Worm (Caenorhabditis elegans): Measurements from ENCODE around the gene ctbp-1.

The ctbp-1 gene

DNA sequence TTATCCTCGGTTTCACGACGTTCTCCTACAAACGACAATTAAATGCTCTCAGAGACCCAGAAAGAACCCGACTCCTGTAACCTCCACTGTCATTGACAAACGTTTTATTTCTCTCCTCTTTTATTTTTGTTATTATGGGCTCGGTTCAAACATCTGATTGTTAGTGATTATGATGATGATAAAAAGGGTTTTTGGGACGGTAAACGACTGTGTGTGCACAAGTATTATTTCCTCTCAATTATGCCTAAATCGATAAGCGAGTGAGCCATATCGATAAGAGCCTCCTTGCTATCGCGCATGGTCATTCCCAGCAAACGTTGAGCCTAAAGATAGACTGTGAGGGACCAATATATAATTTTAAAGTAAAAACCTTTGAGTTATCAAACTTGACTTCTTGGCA, 30.7 kb upstream of the ctbp-1 start:
- TF ChIP-seq lin-32 (GFP tag; optimal IDR thresholded peaks at IDR 0.05) (no peak), elt-3 (tag; optimal IDR thresholded peaks at IDR 0.05) (no peak), nhr-2 (tag; optimal IDR thresholded peaks at IDR 0.05) (no peak), zip-8 (tag; optimal IDR thresholded peaks at IDR 0.05) (no peak), unc-120 (tag; optimal IDR thresholded peaks at IDR 0.05; ENCODE audit: poor library complexity, severe bottlenecking) (no peak), ztf-11 (tag; optimal IDR thresholded peaks at IDR 0.05) (no peak), pha-4 (tag; optimal IDR thresholded peaks at IDR 0.05) (no peak), nhr-237 (tag; optimal IDR thresholded peaks at IDR 0.05) (no peak), ceh-39 (tag; optimal IDR thresholded peaks at IDR 0.05) (no peak), tbx-8 (GFP tag; optimal IDR thresholded peaks at IDR 0.05) (no peak), sptf-1 (tag; optimal IDR thresholded peaks at IDR 0.05) (no peak), ceh-83 (GFP tag; optimal IDR thresholded peaks at IDR 0.05) (no peak), nhr-76 (tag; optimal IDR thresholded peaks at IDR 0.05) (no peak), mep-1 (tag; optimal IDR thresholded peaks at IDR 0.05) (no peak), unc-39 (tag; optimal IDR thresholded peaks at IDR 0.05) (no peak)

DNA sequence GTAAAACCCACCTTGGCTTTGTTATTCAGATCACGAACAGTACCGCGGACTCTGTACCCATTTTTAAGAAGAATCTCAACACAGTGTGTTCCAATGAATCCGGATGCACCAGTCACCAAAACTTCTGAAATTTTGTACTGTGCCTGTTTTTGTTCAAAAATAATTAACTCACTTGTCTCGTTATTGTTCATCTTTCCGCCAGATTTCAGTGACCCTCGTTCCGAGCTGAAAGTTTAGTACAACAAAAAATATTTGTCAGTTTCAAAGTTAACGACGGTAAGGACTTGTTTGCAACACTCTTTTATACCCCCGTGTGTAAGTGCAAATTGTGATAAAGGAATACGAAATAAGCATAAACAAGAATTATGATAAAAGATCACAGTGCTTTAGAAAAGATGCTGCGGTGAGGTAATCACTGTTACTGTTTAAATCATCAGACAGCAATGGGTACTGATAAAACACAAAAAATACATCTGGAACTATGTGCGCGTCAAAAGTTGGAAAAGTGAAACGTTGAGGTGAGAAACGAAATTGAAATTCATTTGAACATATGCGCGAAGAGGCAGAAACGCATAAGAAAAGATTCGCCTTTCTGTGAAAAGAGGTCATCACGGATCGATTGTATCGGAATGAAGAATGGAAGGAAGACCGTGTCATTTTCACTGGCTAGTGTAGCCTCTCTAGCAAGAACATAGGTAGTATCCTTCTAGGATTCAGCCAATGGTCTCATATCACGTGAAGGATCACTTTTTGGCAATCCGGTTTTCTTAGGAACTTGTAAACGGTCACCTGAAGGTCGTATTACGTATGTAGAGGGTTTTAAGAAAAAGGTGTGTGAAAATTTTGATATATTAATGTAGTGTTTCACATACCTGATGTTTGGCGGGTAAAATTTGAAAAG, 27.7 kb upstream of the ctbp-1 start, which contains the start of gene F13D11.4:
TSS of gene F13D11.4 (minus strand) at position 225 of the 901 bp plus-strand sequence.
- TF ChIP-seq ztf-11 (tag; optimal IDR thresholded peaks at IDR 0.05), result no peak
- TF ChIP-seq ham-2 (GFP tag; optimal IDR thresholded peaks at IDR 0.05), result no peak
- no peak for TF ChIP-seq unc-62 (GFP tag; optimal IDR thresholded peaks at IDR 0.05)
- TF ChIP-seq drap-1 (GFP tag; optimal IDR thresholded peaks at IDR 0.05), result no peak
- TF ChIP-seq lin-32 (GFP tag; optimal IDR thresholded peaks at IDR 0.05), result no peak
- no peak for TF ChIP-seq elt-1 (tag; optimal IDR thresholded peaks at IDR 0.05; ENCODE audit: borderline replicate concordance, insufficient read depth)

DNA sequence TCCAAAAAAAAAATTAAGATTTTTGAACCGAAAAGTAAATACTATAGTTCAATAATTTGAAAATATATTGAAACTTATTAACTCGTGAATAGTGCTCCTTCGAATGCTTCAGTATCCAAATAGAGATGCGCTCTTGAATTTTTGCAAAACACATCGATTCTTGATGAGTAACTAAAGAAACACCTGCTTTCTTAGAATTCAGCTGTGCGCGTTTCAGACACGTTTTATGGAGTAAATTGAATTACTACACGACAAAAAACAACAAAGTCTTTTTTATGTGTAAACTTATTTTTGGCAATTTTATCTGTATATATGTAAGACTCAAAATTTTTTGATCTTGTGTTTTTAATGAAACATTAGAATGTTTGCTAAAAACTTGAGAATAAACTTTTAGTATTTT, 26.0 kb upstream of the ctbp-1 start:
- TF ChIP-seq sem-2 (GFP tag; optimal IDR thresholded peaks at IDR 0.05), result no peak
- no peak for TF ChIP-seq blmp-1 (tag; optimal IDR thresholded peaks at IDR 0.05)
- TF ChIP-seq zip-8 (tag; optimal IDR thresholded peaks at IDR 0.05), result no peak
- TF ChIP-seq mep-1 (tag; optimal IDR thresholded peaks at IDR 0.05), result no peak
- TF ChIP-seq sptf-1 (tag; optimal IDR thresholded peaks at IDR 0.05), result no peak
- no peak for TF ChIP-seq elt-1 (tag; optimal IDR thresholded peaks at IDR 0.05; ENCODE audit: borderline replicate concordance, insufficient read depth)
- no peak for TF ChIP-seq unc-62 (GFP tag; optimal IDR thresholded peaks at IDR 0.05)
- TF ChIP-seq nhr-76 (tag; optimal IDR thresholded peaks at IDR 0.05), result no peak
- TF ChIP-seq mls-2 (tag; optimal IDR thresholded peaks at IDR 0.05), result no peak

DNA sequence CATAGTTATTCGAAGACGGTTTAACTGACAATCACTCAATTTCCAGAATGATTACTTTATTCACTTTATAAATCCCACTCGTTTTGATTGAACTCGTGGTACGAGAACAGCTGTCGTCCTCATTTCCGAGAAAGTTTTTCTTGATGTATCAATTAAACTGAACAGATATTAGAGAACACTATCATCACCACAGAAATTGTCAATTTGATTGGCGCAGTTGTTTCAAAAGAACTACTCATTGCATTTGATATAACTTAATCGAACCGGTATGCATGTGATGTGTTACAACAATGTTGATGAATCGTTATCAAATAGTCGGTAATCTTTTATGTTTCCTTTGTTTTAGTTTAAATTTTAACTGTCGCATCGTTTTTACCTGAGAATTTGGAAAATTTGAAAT, 25.5 kb upstream of the ctbp-1 start:
- TF ChIP-seq unc-62 (GFP tag; optimal IDR thresholded peaks at IDR 0.05) (peak; percentile 83), hlh-1 (tag; optimal IDR thresholded peaks at IDR 0.05) (peak; percentile 95), nhr-12 (tag; optimal IDR thresholded peaks at IDR 0.05) (no peak)

DNA sequence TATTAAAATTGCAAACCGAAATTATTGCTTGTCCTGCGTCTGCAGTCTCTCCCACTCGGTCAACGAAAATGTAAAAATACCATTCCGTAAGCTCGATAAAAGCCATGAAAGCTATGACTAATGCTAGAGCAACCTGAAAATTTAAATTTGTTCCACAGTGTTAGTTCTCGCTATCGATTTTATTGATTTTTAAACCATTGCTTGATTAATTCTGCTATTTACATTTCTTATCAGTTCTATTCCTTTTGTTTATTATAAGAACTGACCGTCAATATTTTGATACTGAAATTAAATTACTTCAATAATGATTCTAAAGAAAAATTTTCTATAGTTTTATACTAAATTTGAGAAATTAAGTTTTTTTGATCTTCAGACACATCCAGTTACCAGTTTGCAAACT, 23.4 kb upstream of the ctbp-1 start:
- TF ChIP-seq mls-2 (tag; optimal IDR thresholded peaks at IDR 0.05), result no peak
- TF ChIP-seq M03D4.4 (tag; optimal IDR thresholded peaks at IDR 0.05), result no peak
- no peak for TF ChIP-seq lin-32 (GFP tag; optimal IDR thresholded peaks at IDR 0.05)
- no peak for TF ChIP-seq tbx-8 (GFP tag; optimal IDR thresholded peaks at IDR 0.05)
- TF ChIP-seq drap-1 (GFP tag; optimal IDR thresholded peaks at IDR 0.05), result no peak
- no peak for TF ChIP-seq unc-120 (tag; optimal IDR thresholded peaks at IDR 0.05; ENCODE audit: poor library complexity, severe bottlenecking)
- TF ChIP-seq lin-13 (tag; optimal IDR thresholded peaks at IDR 0.05), result no peak
- TF ChIP-seq sem-2 (GFP tag; optimal IDR thresholded peaks at IDR 0.05), result no peak
- TF ChIP-seq nhr-28 (tag; optimal IDR thresholded peaks at IDR 0.05), result no peak
- no peak for TF ChIP-seq mab-5 (tag; optimal IDR thresholded peaks at IDR 0.05)
- no peak for TF ChIP-seq ceh-83 (GFP tag; optimal IDR thresholded peaks at IDR 0.05)
- no peak for TF ChIP-seq bed-3 (GFP tag; optimal IDR thresholded peaks at IDR 0.05)
- no peak for TF ChIP-seq mep-1 (tag; optimal IDR thresholded peaks at IDR 0.05)
- no peak for TF ChIP-seq zip-8 (tag; optimal IDR thresholded peaks at IDR 0.05)
